Fruit fly (Drosophila melanogaster) whole organism, embryonic: Measurements from ENCODE around the gene CG34117.

Experiments used
- Abd-B ChIP-seq: fragments of 200-800 bp; sonication (Bioruptor generic); optimal IDR thresholded peaks from 2 replicates; lab custom pipeline; 2018; ENCODE audit warnings: missing biosample characterization, mild to moderate bottlenecking, missing genetic modification characterization, moderate library complexity
- Ada2b ChIP-seq: fragments of 200-800 bp; sonication (Bioruptor generic); IDR thresholded peaks from 2 replicates; pipeline ENCODE4 v1.3.6; 2022; ENCODE audit warnings: missing biosample characterization, missing genetic modification characterization
- Antp ChIP-seq: fragments of 200-800 bp; sonication (Bioruptor generic); optimal IDR thresholded peaks from 3 replicates; lab custom pipeline; 2016; ENCODE audit warnings: missing biosample characterization, missing genetic modification characterization
- CG10274 ChIP-seq: fragments of 200-800 bp; sonication (Bioruptor generic); optimal IDR thresholded peaks from 3 replicates; lab custom pipeline; 2017; ENCODE audit warnings: missing biosample characterization, mild to moderate bottlenecking, missing genetic modification characterization
- CG10431 ChIP-seq: fragments of 200-800 bp; sonication (Bioruptor generic); optimal IDR thresholded peaks from 3 replicates; lab custom pipeline; 2018; ENCODE audit warnings: missing biosample characterization, mild to moderate bottlenecking, missing genetic modification characterization
- CG10654 ChIP-seq: fragments of 200-800 bp; sonication (Bioruptor generic); optimal IDR thresholded peaks from 2 replicates; lab custom pipeline; 2016; ENCODE audit warnings: missing biosample characterization, missing genetic modification characterization
- CG12155 ChIP-seq: fragments of 200-800 bp; sonication (Bioruptor generic); optimal IDR thresholded peaks from 3 replicates; lab custom pipeline; 2016; ENCODE audit warnings: missing biosample characterization, missing genetic modification characterization
- CG13624 ChIP-seq: fragments of 200-800 bp; sonication (Bioruptor generic); optimal IDR thresholded peaks from 2 replicates; lab custom pipeline; 2016; ENCODE audit warnings: missing biosample characterization, missing genetic modification characterization
- CG17385 ChIP-seq: fragments of 200-800 bp; sonication (Bioruptor generic); optimal IDR thresholded peaks from 3 replicates; lab custom pipeline; 2018; ENCODE audit warnings: missing biosample characterization, mild to moderate bottlenecking, missing genetic modification characterization
- CG17802 ChIP-seq: fragments of 200-800 bp; sonication (Bioruptor generic); optimal IDR thresholded peaks from 2 replicates; lab custom pipeline; 2018; ENCODE audit warnings: missing biosample characterization, mild to moderate bottlenecking, missing genetic modification characterization, moderate library complexity
- CG2712 ChIP-seq: fragments of 200-800 bp; optimal IDR thresholded peaks from 3 replicates; lab custom pipeline; 2019; ENCODE audit warnings: missing biosample characterization, mild to moderate bottlenecking, missing genetic modification characterization, moderate library complexity
- CG30403 ChIP-seq: fragments of 200-800 bp; sonication (Bioruptor generic); optimal IDR thresholded peaks from 3 replicates; lab custom pipeline; 2016; ENCODE audit warnings: missing biosample characterization, missing genetic modification characterization
- CG31388 ChIP-seq: fragments of 200-800 bp; sonication (Bioruptor generic); optimal IDR thresholded peaks from 2 replicates; lab custom pipeline; 2016; ENCODE audit warnings: missing biosample characterization, missing genetic modification characterization
- CG32772 ChIP-seq: fragments of 200-800 bp; sonication (Bioruptor generic); IDR thresholded peaks from 2 replicates; pipeline ENCODE4 v1.3.6; 2022; ENCODE audit warnings: missing biosample characterization, missing genetic modification characterization
- CG5245 ChIP-seq: fragments of 200-800 bp; sonication (Bioruptor generic); optimal IDR thresholded peaks from 3 replicates; lab custom pipeline; 2016; ENCODE audit warnings: missing biosample characterization, missing genetic modification characterization
- CG6175 ChIP-seq: fragments of 200-800 bp; sonication (Bioruptor generic); IDR thresholded peaks from 3 replicates; pipeline ENCODE4 v1.3.6; 2022; ENCODE audit warnings: missing biosample characterization, missing genetic modification characterization
- CG7928 ChIP-seq: fragments of 200-800 bp; sonication (Bioruptor generic); optimal IDR thresholded peaks from 2 replicates; lab custom pipeline; 2017; ENCODE audit warnings: missing biosample characterization, mild to moderate bottlenecking, missing genetic modification characterization
- CG9437 ChIP-seq: fragments of 200-800 bp; sonication (Bioruptor generic); optimal IDR thresholded peaks from 2 replicates; lab custom pipeline; 2018; ENCODE audit warnings: missing biosample characterization, mild to moderate bottlenecking, missing genetic modification characterization
- CG9932 ChIP-seq: fragments of 200-800 bp; sonication (Bioruptor generic); IDR thresholded peaks from 2 replicates; pipeline ENCODE4 v1.3.6; 2022; ENCODE audit warnings: missing biosample characterization, missing genetic modification characterization
- Dll ChIP-seq: fragments of 200-800 bp; sonication (Bioruptor generic); IDR thresholded peaks from 4 replicates; pipeline ENCODE4 v1.3.6; 2022; ENCODE audit warnings: missing biosample characterization, missing genetic modification characterization; ENCODE audit not compliant: partially characterized antibody
- E2f2 ChIP-seq: fragments of 200-800 bp; sonication (Bioruptor generic); IDR thresholded peaks from 2 replicates; pipeline ENCODE4 v1.3.6; 2022; ENCODE audit warnings: missing biosample characterization, missing genetic modification characterization
- ERR ChIP-seq: fragments of 200-800 bp; sonication (Bioruptor generic); optimal IDR thresholded peaks from 2 replicates; lab custom pipeline; 2016; ENCODE audit warnings: missing biosample characterization, missing genetic modification characterization
- Fer1 ChIP-seq: fragments of 200-800 bp; sonication (Bioruptor generic); optimal IDR thresholded peaks from 2 replicates; lab custom pipeline; 2017; ENCODE audit warnings: missing biosample characterization, mild to moderate bottlenecking, missing genetic modification characterization
- Gug ChIP-seq: fragments of 200-800 bp; sonication (Bioruptor generic); IDR thresholded peaks from 4 replicates; pipeline ENCODE4 v1.3.6; 2022; ENCODE audit warnings: missing biosample characterization, missing genetic modification characterization
- Hr51 ChIP-seq, 2 experiments: fragments of 200-800 bp; sonication (Bioruptor generic); optimal IDR thresholded peaks; 2 replicates in 1 of 2; 3 replicates in 1 of 2; lab custom pipeline; 2016 to 2018; ENCODE audit warnings: missing biosample characterization in 2 of 2, missing genetic modification characterization in 2 of 2, mild to moderate bottlenecking in 1 of 2, moderate library complexity in 1 of 2
- Nf-YA ChIP-seq: fragments of 200-800 bp; sonication (Bioruptor generic); IDR thresholded peaks from 2 replicates; pipeline ENCODE4 v1.3.6; 2022; ENCODE audit warnings: missing biosample characterization, missing genetic modification characterization
- Sry-β ChIP-seq: fragments of 200-800 bp; sonication (Bioruptor generic); optimal IDR thresholded peaks from 2 replicates; lab custom pipeline; 2018; ENCODE audit warnings: missing biosample characterization, mild to moderate bottlenecking, missing genetic modification characterization, moderate library complexity
- Tbp ChIP-seq: fragments of >200 bp; optimal IDR thresholded peaks from 2 replicates; lab custom pipeline; 2018; ENCODE audit warnings: missing biosample characterization, missing genetic modification characterization
- Vsx1 ChIP-seq: fragments of 200-800 bp; sonication (Bioruptor generic); optimal IDR thresholded peaks from 2 replicates; lab custom pipeline; 2017; ENCODE audit warnings: missing biosample characterization, mild to moderate bottlenecking, missing genetic modification characterization, missing genetic modification reagents
- ara ChIP-seq: fragments of 200-800 bp; sonication (Bioruptor generic); IDR thresholded peaks from 2 replicates; pipeline ENCODE4 v1.3.6; 2022; ENCODE audit warnings: missing biosample characterization, missing genetic modification characterization
- chn ChIP-seq: fragments of 200-800 bp; sonication (Bioruptor generic); optimal IDR thresholded peaks from 2 replicates; lab custom pipeline; 2016; ENCODE audit warnings: missing biosample characterization, missing genetic modification characterization
- ci ChIP-seq: fragments of 200-800 bp; sonication (Bioruptor generic); IDR thresholded peaks from 3 replicates; pipeline ENCODE4 v1.3.6; 2022; ENCODE audit warnings: missing biosample characterization, missing genetic modification characterization
- corto ChIP-seq: fragments of 200-800 bp; sonication (Bioruptor generic); optimal IDR thresholded peaks from 2 replicates; lab custom pipeline; 2016; ENCODE audit warnings: missing biosample characterization, mild to moderate bottlenecking, missing genetic modification characterization, moderate library complexity
- eve ChIP-seq, 2 experiments: fragments of >200 bp; optimal IDR thresholded peaks; 2 replicates each; lab custom pipeline; 2017; ENCODE audit warnings: missing biosample characterization in 2 of 2, missing genetic modification characterization in 2 of 2
- fu2 ChIP-seq: fragments of 200-800 bp; sonication (Bioruptor generic); optimal IDR thresholded peaks from 2 replicates; lab custom pipeline; 2016; ENCODE audit warnings: missing biosample characterization, missing genetic modification characterization
- grau ChIP-seq: fragments of 200-800 bp; optimal IDR thresholded peaks from 3 replicates; lab custom pipeline; 2019; ENCODE audit warnings: missing biosample characterization, mild to moderate bottlenecking, missing genetic modification characterization, moderate library complexity
- h ChIP-seq: fragments of >200 bp; optimal IDR thresholded peaks from 2 replicates; lab custom pipeline; 2017
- hb ChIP-seq: fragments of 200-800 bp; sonication (Bioruptor generic); IDR thresholded peaks from 3 replicates; pipeline ENCODE4 v1.3.6; 2022; ENCODE audit warnings: missing biosample characterization, missing genetic modification characterization; ENCODE audit not compliant: partially characterized antibody
- maf-S ChIP-seq: fragments of 200-800 bp; sonication (Bioruptor generic); optimal IDR thresholded peaks from 2 replicates; lab custom pipeline; 2016; ENCODE audit warnings: missing biosample characterization, missing genetic modification characterization
- nerfin-1 ChIP-seq: fragments of 200-800 bp; sonication (Bioruptor generic); optimal IDR thresholded peaks from 3 replicates; lab custom pipeline; 2019; ENCODE audit warnings: missing biosample characterization, mild to moderate bottlenecking, missing genetic modification characterization, moderate library complexity
- odd ChIP-seq: fragments of 200-800 bp; sonication (Bioruptor generic); optimal IDR thresholded peaks from 2 replicates; lab custom pipeline; 2017; ENCODE audit warnings: missing biosample characterization, mild to moderate bottlenecking, missing genetic modification characterization
- rib ChIP-seq: fragments of 200-800 bp; sonication (Bioruptor generic); IDR thresholded peaks from 2 replicates; pipeline ENCODE4 v1.3.6; 2022; ENCODE audit warnings: missing biosample characterization, missing genetic modification characterization
- scrt ChIP-seq: fragments of 200-800 bp; sonication (Bioruptor generic); optimal IDR thresholded peaks from 2 replicates; lab custom pipeline; 2018; ENCODE audit warnings: missing biosample characterization, mild to moderate bottlenecking, missing genetic modification characterization, moderate library complexity
- seq ChIP-seq: fragments of 200-800 bp; sonication (Bioruptor generic); IDR thresholded peaks from 2 replicates; pipeline ENCODE4 v1.3.6; 2022; ENCODE audit warnings: missing biosample characterization, missing genetic modification characterization
- sr ChIP-seq: fragments of 200-800 bp; sonication (Bioruptor generic); IDR thresholded peaks from 3 replicates; pipeline ENCODE4 v1.3.6; 2022; ENCODE audit warnings: missing biosample characterization, missing genetic modification characterization
- sug ChIP-seq: fragments of 200-800 bp; optimal IDR thresholded peaks from 2 replicates; lab custom pipeline; 2019; ENCODE audit warnings: missing biosample characterization, mild to moderate bottlenecking, missing genetic modification characterization, moderate library complexity
- tin ChIP-seq: fragments of 200-800 bp; sonication (Bioruptor generic); optimal IDR thresholded peaks from 3 replicates; lab custom pipeline; 2016; ENCODE audit warnings: missing biosample characterization, missing genetic modification characterization
- tll ChIP-seq, 2 experiments: fragments of 200-800 bp in 1 of 2; fragments of >200 bp in 1 of 2; sonication (Bioruptor generic) in 1 of 2; optimal IDR thresholded peaks; 2 replicates each; lab custom pipeline; 2017 to 2019; ENCODE audit warnings: missing biosample characterization in 2 of 2, missing genetic modification characterization in 2 of 2, mild to moderate bottlenecking in 1 of 2, moderate library complexity in 1 of 2
- tup ChIP-seq: fragments of 200-800 bp; sonication (Bioruptor generic); optimal IDR thresholded peaks from 2 replicates; lab custom pipeline; 2016; ENCODE audit warnings: missing biosample characterization, mild to moderate bottlenecking, missing genetic modification characterization, moderate library complexity
- vvl ChIP-seq: fragments of 200-800 bp; sonication (Bioruptor generic); IDR thresholded peaks from 2 replicates; pipeline ENCODE4 v1.3.6; 2022; ENCODE audit warnings: missing biosample characterization, missing genetic modification characterization
- zf30C ChIP-seq: fragments of 200-800 bp; sonication (Bioruptor generic); optimal IDR thresholded peaks from 3 replicates; lab custom pipeline; 2018; ENCODE audit warnings: missing biosample characterization, mild to moderate bottlenecking, missing genetic modification characterization

Gene CG34117

dm6 chr3R:9399951-9400392 is at the start of gene CG34117 (continued):
- TF ChIP-seq seq (GFP tag; lab: Robert Waterston, UW), result peak; percentile 68
- peak; percentile 25 for TF ChIP-seq CG10431 (GFP tag; lab: Kevin White, UChicago)
- TF ChIP-seq CG31388 (GFP tag; lab: Kevin White, UChicago), result peak; percentile 46
- TF ChIP-seq Abd-B (GFP tag; lab: Kevin White, UChicago), result peak; percentile 64
- TF ChIP-seq CG32772 (GFP tag; lab: Robert Waterston, UW), result peak; percentile 78
- peak; percentile 45 for TF ChIP-seq Antp (GFP tag; lab: Kevin White, UChicago)
- TF ChIP-seq rib (GFP tag; lab: Robert Waterston, UW), result 0 out of 2 replicates have a peak, but pooled peaks have one; percentile 52
- TF ChIP-seq E2f2, result peak; percentile 54
- peak; percentile 30 for TF ChIP-seq fu2 (GFP tag; lab: Kevin White, UChicago)
- TF ChIP-seq hb (GFP tag; lab: Robert Waterston, UW), result no peak
- peak; percentile 81 for TF ChIP-seq ara (GFP tag; lab: Robert Waterston, UW)
- peak; percentile 64 for TF ChIP-seq CG5245 (GFP tag; lab: Kevin White, UChicago)
- peak; percentile 86 for TF ChIP-seq CG30403 (GFP tag; lab: Kevin White, UChicago)
- no peak for TF ChIP-seq Dll (GFP tag; lab: Robert Waterston, UW)
- peak; percentile 67; the same call in 3 of the 4 replicates for TF ChIP-seq Gug (GFP tag; lab: Robert Waterston, UW)
- peak; percentile 4 for TF ChIP-seq tup (GFP tag; lab: Kevin White, UChicago)
- peak; percentile 16 for TF ChIP-seq ERR (GFP tag; lab: Kevin White, UChicago)
- TF ChIP-seq tll (GFP tag; optimal IDR thresholded peaks at IDR 0.05; lab: Kevin White, UChicago), result peak in 1 of 2 experiments; percentile 61
- peak; percentile 84 for TF ChIP-seq Fer1 (GFP tag; lab: Kevin White, UChicago)
- peak; percentile 80 for TF ChIP-seq CG17385
- peak; percentile 84 for TF ChIP-seq ci (GFP tag; lab: Robert Waterston, UW)
- TF ChIP-seq nerfin-1 (tag; lab: Kevin White, UChicago), result peak; percentile 77
- peak; percentile 79 for TF ChIP-seq tin (GFP tag; lab: Kevin White, UChicago)
- TF ChIP-seq CG9437 (GFP tag; lab: Kevin White, UChicago), result peak; percentile 81
- TF ChIP-seq grau (tag; lab: Kevin White, UChicago), result peak; percentile 100
- no peak for TF ChIP-seq Sry-β
- TF ChIP-seq Vsx1, result peak; percentile 52
- TF ChIP-seq eve (GFP tag; optimal IDR thresholded peaks at IDR 0.05; lab: Kevin White, UChicago), result no peak
- peak; percentile 50 for TF ChIP-seq maf-S
- TF ChIP-seq CG13624 (GFP tag; lab: Kevin White, UChicago), result peak; percentile 71
- peak; percentile 2 for TF ChIP-seq zf30C (GFP tag; lab: Kevin White, UChicago)
- no peak for TF ChIP-seq CG7928 (GFP tag; lab: Kevin White, UChicago)
- no peak for TF ChIP-seq CG17802 (tag; lab: Kevin White, UChicago)
- peak; percentile 81 for TF ChIP-seq CG12155 (GFP tag; lab: Kevin White, UChicago)
- no peak for TF ChIP-seq CG10274
- TF ChIP-seq odd (GFP tag; lab: Kevin White, UChicago), result peak; percentile 65
- TF ChIP-seq sug (tag; lab: Kevin White, UChicago), result peak; percentile 83
- peak; percentile 73 for TF ChIP-seq scrt
- peak; percentile 95 for TF ChIP-seq CG9932 (GFP tag; lab: Robert Waterston, UW)
- TF ChIP-seq Tbp (GFP tag; lab: Kevin White, UChicago), result no peak
- TF ChIP-seq sr (GFP tag; lab: Robert Waterston, UW), result 0 out of 3 replicates have a peak, but pooled peaks have one; percentile 16
- 0 out of 3 replicates have a peak, but pooled peaks have one; percentile 46 for TF ChIP-seq CG6175 (GFP tag; lab: Robert Waterston, UW)
- peak; percentile 86 for TF ChIP-seq Ada2b
- no peak for TF ChIP-seq h (lab: Kevin White, UChicago)
- TF ChIP-seq Nf-YA (GFP tag; lab: Robert Waterston, UW), result peak; percentile 27; the same call in 1 of the 2 replicates
- TF ChIP-seq corto (GFP tag; lab: Kevin White, UChicago), result no peak
- peak; percentile 92 for TF ChIP-seq vvl (GFP tag; lab: Robert Waterston, UW)
- peak; percentile 76 for TF ChIP-seq CG10654
- TF ChIP-seq chn, result peak; percentile 38
- peak; percentile 88 for TF ChIP-seq CG2712 (tag; lab: Kevin White, UChicago)
- TF ChIP-seq Hr51 (GFP tag; optimal IDR thresholded peaks at IDR 0.05; lab: Kevin White, UChicago), result peak; percentile 53 to 83
